Worm (Caenorhabditis elegans): Measurements from ENCODE around the gene rpl-5.

DNA sequence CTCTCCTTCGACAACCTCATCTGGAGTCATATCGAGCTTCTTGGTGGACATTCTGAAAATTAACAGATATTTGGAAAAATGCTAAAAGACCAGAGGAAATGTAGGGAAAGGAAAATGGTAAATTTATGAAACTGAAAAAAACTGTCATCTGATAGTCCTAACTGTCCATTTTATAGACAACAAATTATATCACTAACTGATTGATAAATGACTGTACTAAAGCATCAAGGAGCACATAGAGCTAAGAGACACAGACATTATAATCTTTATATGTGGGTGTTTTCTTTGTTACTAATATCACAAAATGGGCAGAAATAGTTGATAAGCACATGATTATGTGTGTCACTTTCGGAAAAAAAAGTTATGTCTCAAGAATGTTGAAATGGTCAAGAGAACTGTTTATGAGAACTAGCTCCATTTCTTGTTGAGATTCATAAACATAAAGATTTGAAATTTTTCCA, 2.9 kb upstream of the rpl-5 start, which contains the start of gene F54C9.3:
- TF ChIP-seq ztf-23 (GFP tag; IDR thresholded peaks at IDR 0.05), result no peak
- no peak for TF ChIP-seq ztf-29 (GFP tag; IDR thresholded peaks at IDR 0.05)
- no peak for TF ChIP-seq T22C8.4 (GFP tag; IDR thresholded peaks at IDR 0.05)
- no peak for TF ChIP-seq cog-1 (tag; optimal IDR thresholded peaks at IDR 0.05)
- no peak for TF ChIP-seq tab-1 (GFP tag; IDR thresholded peaks at IDR 0.05)
- TF ChIP-seq klf-2 (GFP tag; conservative IDR thresholded peaks at IDR 0.05), result no peak
- no peak for TF ChIP-seq ref-1 (GFP tag; conservative IDR thresholded peaks at IDR 0.05)
